Fruit fly (Drosophila melanogaster) whole organism, embryonic: ENCODE data around the gene CG14881.

Experiments
- Atf-2 ChIP-seq: fragments of 200-800 bp; sonication (Bioruptor generic); optimal IDR thresholded peaks from 2 replicates; lab custom pipeline; 2016; ENCODE audit warnings: missing biosample characterization, missing genetic modification characterization
- Bdp1 ChIP-seq: fragments of 200-800 bp; sonication (Bioruptor generic); optimal IDR thresholded peaks from 3 replicates; lab custom pipeline; 2016; ENCODE audit warnings: missing biosample characterization, missing genetic modification characterization
- Bgb ChIP-seq: fragments of 200-800 bp; sonication (Bioruptor generic); IDR thresholded peaks from 2 replicates; pipeline ENCODE4 v1.3.6; 2022; ENCODE audit warnings: missing biosample characterization, missing genetic modification characterization; ENCODE audit not compliant: partially characterized antibody
- Blimp-1 ChIP-seq: fragments of 200-800 bp; sonication (Bioruptor generic); optimal IDR thresholded peaks from 3 replicates; lab custom pipeline; 2018; ENCODE audit warnings: missing biosample characterization, missing genetic modification characterization, mild to moderate bottlenecking, moderate library complexity, missing genetic modification reagents
- CG10979 ChIP-seq: fragments of 200-800 bp; sonication (Bioruptor generic); optimal IDR thresholded peaks from 2 replicates; lab custom pipeline; 2018; ENCODE audit warnings: missing biosample characterization, mild to moderate bottlenecking, missing genetic modification characterization, moderate library complexity
- CG12299 ChIP-seq: fragments of 200-800 bp; sonication (Bioruptor generic); optimal IDR thresholded peaks from 2 replicates; lab custom pipeline; 2018; ENCODE audit warnings: missing biosample characterization, mild to moderate bottlenecking, missing genetic modification characterization
- CG13287 ChIP-seq: fragments of 200-800 bp; sonication (Bioruptor generic); IDR thresholded peaks from 2 replicates; pipeline ENCODE4 v1.3.6; 2022; ENCODE audit warnings: missing biosample characterization, missing genetic modification characterization; ENCODE audit not compliant: partially characterized antibody
- CG13296 ChIP-seq: fragments of 200-800 bp; sonication (Bioruptor generic); optimal IDR thresholded peaks from 3 replicates; lab custom pipeline; 2018; ENCODE audit warnings: missing biosample characterization, mild to moderate bottlenecking, missing genetic modification characterization
- CG13624 ChIP-seq: fragments of 200-800 bp; sonication (Bioruptor generic); optimal IDR thresholded peaks from 2 replicates; lab custom pipeline; 2016; ENCODE audit warnings: missing biosample characterization, missing genetic modification characterization
- CG16815 ChIP-seq: fragments of 200-800 bp; sonication (Bioruptor generic); optimal IDR thresholded peaks from 3 replicates; lab custom pipeline; 2017; ENCODE audit warnings: missing biosample characterization, mild to moderate bottlenecking, missing genetic modification characterization
- CG17912 ChIP-seq: fragments of 200-800 bp; sonication (Bioruptor generic); optimal IDR thresholded peaks from 2 replicates; lab custom pipeline; 2018; ENCODE audit warnings: missing biosample characterization, mild to moderate bottlenecking, missing genetic modification characterization
- CG18476 ChIP-seq: fragments of 200-800 bp; sonication (Bioruptor generic); optimal IDR thresholded peaks from 2 replicates; lab custom pipeline; 2016; ENCODE audit warnings: missing biosample characterization, mild to moderate bottlenecking, missing genetic modification characterization
- CG2120 ChIP-seq: fragments of 200-800 bp; sonication (Bioruptor generic); optimal IDR thresholded peaks from 3 replicates; lab custom pipeline; 2016; ENCODE audit warnings: missing biosample characterization, missing genetic modification characterization
- CG2129 ChIP-seq: fragments of 200-800 bp; sonication (Bioruptor generic); IDR thresholded peaks from 2 replicates; pipeline ENCODE4 v1.3.6; 2022; ENCODE audit warnings: missing biosample characterization, missing genetic modification characterization; ENCODE audit not compliant: partially characterized antibody
- CG2678 ChIP-seq: fragments of 200-800 bp; sonication (Bioruptor generic); optimal IDR thresholded peaks from 3 replicates; lab custom pipeline; 2019; ENCODE audit warnings: missing biosample characterization, mild to moderate bottlenecking, missing genetic modification characterization, moderate library complexity
- CG30403 ChIP-seq: fragments of 200-800 bp; sonication (Bioruptor generic); optimal IDR thresholded peaks from 3 replicates; lab custom pipeline; 2016; ENCODE audit warnings: missing biosample characterization, missing genetic modification characterization
- CG4820 ChIP-seq: fragments of 200-800 bp; sonication (Bioruptor generic); optimal IDR thresholded peaks from 3 replicates; lab custom pipeline; 2016; ENCODE audit warnings: missing biosample characterization, missing genetic modification characterization
- CG6654 ChIP-seq: fragments of 200-800 bp; sonication (Bioruptor generic); optimal IDR thresholded peaks from 2 replicates; lab custom pipeline; 2017; ENCODE audit warnings: missing biosample characterization, mild to moderate bottlenecking, missing genetic modification characterization
- CG7372 ChIP-seq: fragments of 200-800 bp; sonication (Bioruptor generic); IDR thresholded peaks from 2 replicates; pipeline ENCODE4 v1.3.6; 2022; ENCODE audit warnings: missing biosample characterization, missing genetic modification characterization
- CG7786 ChIP-seq: fragments of 200-800 bp; sonication (Bioruptor generic); optimal IDR thresholded peaks from 2 replicates; lab custom pipeline; 2016; ENCODE audit warnings: missing biosample characterization, missing genetic modification characterization
- CG8281 ChIP-seq: fragments of 200-800 bp; sonication (Bioruptor generic); optimal IDR thresholded peaks from 2 replicates; lab custom pipeline; 2018; ENCODE audit warnings: missing biosample characterization, mild to moderate bottlenecking, missing genetic modification characterization, moderate library complexity
- CG8765 ChIP-seq: fragments of 200-800 bp; sonication (Bioruptor generic); IDR thresholded peaks from 2 replicates; pipeline ENCODE4 v1.3.6; 2022; ENCODE audit warnings: missing biosample characterization, missing genetic modification characterization
- CG9609 ChIP-seq: fragments of 200-800 bp; sonication (Bioruptor generic); optimal IDR thresholded peaks from 3 replicates; lab custom pipeline; 2016; ENCODE audit warnings: missing biosample characterization, missing genetic modification characterization
- Camta ChIP-seq: fragments of 200-800 bp; sonication (Bioruptor generic); optimal IDR thresholded peaks from 2 replicates; lab custom pipeline; 2016; ENCODE audit warnings: missing biosample characterization, missing genetic modification characterization
- D19A ChIP-seq: fragments of 200-800 bp; optimal IDR thresholded peaks from 3 replicates; lab custom pipeline; 2019; ENCODE audit warnings: missing biosample characterization, mild to moderate bottlenecking, missing genetic modification characterization, moderate library complexity
- Doc2 ChIP-seq: fragments of 200-800 bp; sonication (Bioruptor generic); IDR thresholded peaks from 2 replicates; pipeline ENCODE4 v1.3.6; 2022; ENCODE audit warnings: missing biosample characterization, missing genetic modification characterization
- Doc3 ChIP-seq: fragments of 200-800 bp; sonication (Bioruptor generic); IDR thresholded peaks from 3 replicates; pipeline ENCODE4 v1.3.6; 2022; ENCODE audit warnings: missing biosample characterization, missing genetic modification characterization; ENCODE audit not compliant: partially characterized antibody
- Hmx ChIP-seq: fragments of 200-800 bp; sonication (Bioruptor generic); optimal IDR thresholded peaks from 2 replicates; lab custom pipeline; 2016; ENCODE audit warnings: missing biosample characterization, missing genetic modification characterization
- Meics ChIP-seq: fragments of 200-800 bp; sonication (Bioruptor generic); optimal IDR thresholded peaks from 2 replicates; lab custom pipeline; 2017; ENCODE audit warnings: missing biosample characterization, mild to moderate bottlenecking, missing genetic modification characterization
- NFAT ChIP-seq: fragments of 200-800 bp; sonication (Bioruptor generic); IDR thresholded peaks from 2 replicates; pipeline ENCODE4 v1.3.6; 2022; ENCODE audit warnings: missing biosample characterization, missing genetic modification characterization
- Pdp1 ChIP-seq, 2 experiments: fragments of 200-800 bp; sonication (Bioruptor generic); optimal IDR thresholded peaks; 3 replicates each; lab custom pipeline; 2016; ENCODE audit warnings: missing biosample characterization in 2 of 2, missing genetic modification characterization in 2 of 2, mild to moderate bottlenecking in 1 of 2, moderate library complexity in 1 of 2
- Rfx ChIP-seq: fragments of 200-800 bp; sonication (Bioruptor generic); IDR thresholded peaks from 2 replicates; pipeline ENCODE4 v1.3.6; 2022; ENCODE audit warnings: missing biosample characterization, missing genetic modification characterization
- Six4 ChIP-seq: fragments of 200-800 bp; sonication (Bioruptor generic); optimal IDR thresholded peaks from 2 replicates; lab custom pipeline; 2016; ENCODE audit warnings: missing biosample characterization, missing genetic modification characterization
- YL-1 ChIP-seq: fragments of 200-800 bp; sonication (Bioruptor generic); optimal IDR thresholded peaks from 3 replicates; lab custom pipeline; 2017; ENCODE audit warnings: missing biosample characterization, mild to moderate bottlenecking, missing genetic modification characterization
- ac ChIP-seq: fragments of 200-800 bp; sonication (Bioruptor generic); optimal IDR thresholded peaks from 3 replicates; lab custom pipeline; 2017; ENCODE audit warnings: missing biosample characterization, mild to moderate bottlenecking, missing genetic modification characterization
- bbx ChIP-seq: fragments of 200-800 bp; sonication (Bioruptor generic); IDR thresholded peaks from 2 replicates; pipeline ENCODE4 v1.3.6; 2022; ENCODE audit warnings: missing biosample characterization, missing genetic modification characterization; ENCODE audit not compliant: partially characterized antibody
- cad ChIP-seq: fragments of >200 bp; optimal IDR thresholded peaks from 2 replicates; lab custom pipeline; 2017; ENCODE audit warnings: missing biosample characterization, missing genetic modification characterization
- disco-r ChIP-seq: fragments of 200-800 bp; sonication (Bioruptor generic); optimal IDR thresholded peaks from 2 replicates; lab custom pipeline; 2016; ENCODE audit warnings: missing biosample characterization, missing genetic modification characterization
- exex ChIP-seq: fragments of 200-800 bp; sonication (Bioruptor generic); optimal IDR thresholded peaks from 4 replicates; lab custom pipeline; 2018; ENCODE audit warnings: missing biosample characterization, mild to moderate bottlenecking, missing genetic modification characterization, moderate library complexity
- gsb ChIP-seq: fragments of 200-800 bp; sonication (Bioruptor generic); IDR thresholded peaks from 2 replicates; pipeline ENCODE4 v1.3.6; 2022; ENCODE audit warnings: missing biosample characterization, missing genetic modification characterization
- ham ChIP-seq: fragments of 200-800 bp; sonication (Bioruptor generic); IDR thresholded peaks from 2 replicates; pipeline ENCODE4 v1.3.6; 2022; ENCODE audit warnings: missing biosample characterization, missing genetic modification characterization
- ind ChIP-seq: fragments of 200-800 bp; sonication (Bioruptor generic); optimal IDR thresholded peaks from 3 replicates; lab custom pipeline; 2016; ENCODE audit warnings: missing biosample characterization, missing genetic modification characterization
- lola ChIP-seq, 3 experiments: fragments of >200 bp in 2 of 3; fragments of 200-800 bp in 1 of 3; sonication (Bioruptor generic) in 1 of 3; optimal IDR thresholded peaks; 2 replicates each; lab custom pipeline; 2017 to 2019; ENCODE audit warnings: missing biosample characterization in 3 of 3, missing genetic modification characterization in 3 of 3, mild to moderate bottlenecking in 1 of 3, moderate library complexity in 1 of 3
- mld ChIP-seq: fragments of 200-800 bp; sonication (Bioruptor generic); IDR thresholded peaks from 3 replicates; pipeline ENCODE4 v1.3.6; 2022; ENCODE audit warnings: missing biosample characterization, missing genetic modification characterization; ENCODE audit not compliant: partially characterized antibody
- nmo ChIP-seq: fragments of 200-800 bp; sonication (Bioruptor generic); optimal IDR thresholded peaks from 2 replicates; lab custom pipeline; 2018; ENCODE audit warnings: missing biosample characterization, mild to moderate bottlenecking, missing genetic modification characterization, moderate library complexity
- psq ChIP-seq: fragments of 200-800 bp; sonication (Bioruptor generic); optimal IDR thresholded peaks from 2 replicates; lab custom pipeline; 2017; ENCODE audit warnings: missing biosample characterization, missing genetic modification characterization
- pzg ChIP-seq: fragments of 200-800 bp; sonication (Bioruptor generic); optimal IDR thresholded peaks from 3 replicates; lab custom pipeline; 2018; ENCODE audit warnings: missing biosample characterization, mild to moderate bottlenecking, missing genetic modification characterization, moderate library complexity
- slou ChIP-seq: fragments of 200-800 bp; sonication (Bioruptor generic); optimal IDR thresholded peaks from 3 replicates; lab custom pipeline; 2016; ENCODE audit warnings: missing biosample characterization, missing genetic modification characterization
- tna ChIP-seq: fragments of 200-800 bp; sonication (Bioruptor generic); IDR thresholded peaks from 2 replicates; pipeline ENCODE4 v1.3.6; 2022; ENCODE audit warnings: missing biosample characterization, missing genetic modification characterization; ENCODE audit not compliant: partially characterized antibody
- yki ChIP-seq: fragments of >200 bp; optimal IDR thresholded peaks from 3 replicates; lab custom pipeline; 2018

Gene CG14881

dm6 chr3R:16441367-16441923 is 6.7 kb downstream of the CG14881 start, which contains the start of gene ema (continued):
- TF ChIP-seq Rfx (peak; percentile 49; the same call in 1 of the 2 replicates), CG13287 (peak; percentile 65), cad (GFP tag; lab: Kevin White, UChicago) (no peak), CG12299 (tag; lab: Kevin White, UChicago) (no peak), tna (no peak; the same call in 1 of the 2 replicates), CG2129 (GFP tag; lab: Robert Waterston, UW) (0 out of 2 replicates have a peak, but pooled peaks have one; percentile 10), lola (GFP tag; optimal IDR thresholded peaks at IDR 0.05; lab: Kevin White, UChicago) (no peak), Pdp1 (GFP tag; optimal IDR thresholded peaks at IDR 0.05; lab: Kevin White, UChicago) (peak in 1 of 2 experiments; percentile 50), ac (GFP tag; lab: Kevin White, UChicago) (no peak), Camta (GFP tag; lab: Kevin White, UChicago) (no peak), NFAT (peak; percentile 31; the same call in 1 of the 2 replicates), slou (GFP tag; lab: Kevin White, UChicago) (no peak), CG8765 (GFP tag; lab: Robert Waterston, UW) (no peak), nmo (GFP tag; lab: Kevin White, UChicago) (peak; percentile 28), psq (GFP tag; lab: Kevin White, UChicago) (no peak), CG7786 (peak; percentile 6), CG4820 (GFP tag; lab: Kevin White, UChicago) (no peak), Atf-2 (GFP tag; lab: Kevin White, UChicago) (no peak), yki (no peak), Meics (GFP tag; lab: Kevin White, UChicago) (peak; percentile 10), Hmx (GFP tag; lab: Kevin White, UChicago) (no peak), Doc3 (GFP tag; lab: Robert Waterston, UW) (no peak), CG18476 (GFP tag; lab: Kevin White, UChicago) (no peak), bbx (peak; percentile 52; the same call in 1 of the 2 replicates), D19A (tag; lab: Kevin White, UChicago) (no peak), ind (no peak), CG6654 (no peak), CG13624 (GFP tag; lab: Kevin White, UChicago) (peak; percentile 17), CG2120 (GFP tag; lab: Kevin White, UChicago) (peak; percentile 62), CG10979 (tag; lab: Kevin White, UChicago) (peak; percentile 6), ham (GFP tag; lab: Robert Waterston, UW) (no peak), CG8281 (tag; lab: Kevin White, UChicago) (no peak), Six4 (GFP tag; lab: Kevin White, UChicago) (no peak), CG2678 (tag; lab: Kevin White, UChicago) (no peak), YL-1 (peak; percentile 80), Bdp1 (GFP tag; lab: Kevin White, UChicago) (no peak), CG30403 (GFP tag; lab: Kevin White, UChicago) (peak; percentile 48), CG16815 (GFP tag; lab: Kevin White, UChicago) (no peak), CG9609 (GFP tag; lab: Kevin White, UChicago) (no peak), Doc2 (GFP tag; lab: Robert Waterston, UW) (no peak), Bgb (GFP tag; lab: Robert Waterston, UW) (peak; percentile 24; the same call in 1 of the 2 replicates), CG13296 (GFP tag; lab: Kevin White, UChicago) (peak; percentile 26), disco-r (GFP tag; lab: Kevin White, UChicago) (no peak), Blimp-1 (GFP tag; lab: Kevin White, UChicago) (no peak), exex (tag; lab: Kevin White, UChicago) (no peak), mld (GFP tag; lab: Robert Waterston, UW) (no peak), CG17912 (no peak), CG7372 (GFP tag; lab: Robert Waterston, UW) (no peak), gsb (GFP tag; lab: Robert Waterston, UW) (no peak), pzg (GFP tag; lab: Kevin White, UChicago) (peak; percentile 66)
